Worm (Caenorhabditis elegans) whole organism, L2 larva: Measurements from ENCODE around the gene C03G5.14.
A peak's percentile ranks its signal among the peaks of the same experiment; 100 is the strongest.

Experiments
- C34F6.9 ChIP-seq: fragments of 150-350 bp; optimal IDR thresholded peaks from 2 replicates; lab custom pipeline; 2014; ENCODE audit warnings: missing biosample characterization, missing genetic modification characterization
- F13H6.1 ChIP-seq: sonication (generic microtip); optimal IDR thresholded peaks from 2 replicates; lab custom pipeline; 2016; ENCODE audit warnings: missing genetic modification characterization, missing compliant biosample characterization
- R02D3.7 ChIP-seq: fragments of 150-350 bp; optimal IDR thresholded peaks from 2 replicates; lab custom pipeline; 2014; ENCODE audit warnings: missing biosample characterization, missing genetic modification characterization
- Y55F3AM.14 ChIP-seq: fragments of 200-800 bp; sonication (Bioruptor generic); optimal IDR thresholded peaks from 2 replicates; lab custom pipeline; 2018; ENCODE audit warnings: mild to moderate bottlenecking, missing genetic modification characterization, missing compliant biosample characterization
- ZK546.5 ChIP-seq: sonication (generic microtip); optimal IDR thresholded peaks from 2 replicates; lab custom pipeline; 2017; ENCODE audit warnings: missing biosample characterization, missing genetic modification characterization
- alr-1 ChIP-seq: fragments of 150-350 bp; optimal IDR thresholded peaks from 2 replicates; lab custom pipeline; 2014; ENCODE audit warnings: missing biosample characterization, missing genetic modification characterization
- aly-2 ChIP-seq: fragments of 150-350 bp; optimal IDR thresholded peaks from 2 replicates; lab custom pipeline; 2014; ENCODE audit warnings: missing biosample characterization, missing genetic modification characterization
- ama-1 ChIP-seq: fragments of 150-350 bp; optimal IDR thresholded peaks from 2 replicates; lab custom pipeline; 2018; ENCODE audit warnings: inconsistent platforms
- blmp-1 ChIP-seq: sonication (generic microtip); optimal IDR thresholded peaks from 2 replicates; lab custom pipeline; 2017; ENCODE audit warnings: missing genetic modification characterization, mild to moderate bottlenecking, missing compliant biosample characterization, antibody characterized with exemption, moderate library complexity; ENCODE audit not compliant: insufficient read depth
- ceh-16 ChIP-seq: fragments of 150-350 bp; optimal IDR thresholded peaks from 2 replicates; lab custom pipeline; 2014; ENCODE audit warnings: missing biosample characterization, missing genetic modification characterization
- ceh-82 ChIP-seq: fragments of 150-350 bp; optimal IDR thresholded peaks from 2 replicates; lab custom pipeline; 2014; ENCODE audit warnings: missing biosample characterization, missing genetic modification characterization
- crh-2 ChIP-seq: sonication (generic microtip); optimal IDR thresholded peaks from 2 replicates; lab custom pipeline; 2017; ENCODE audit warnings: missing biosample characterization, missing genetic modification characterization
- dmd-4 ChIP-seq: sonication (generic microtip); optimal IDR thresholded peaks from 2 replicates; lab custom pipeline; 2017; ENCODE audit warnings: missing biosample characterization, missing genetic modification characterization
- egl-27 ChIP-seq: sonication (generic microtip); optimal IDR thresholded peaks from 3 replicates; lab custom pipeline; 2017; ENCODE audit warnings: missing biosample characterization, missing genetic modification reagents, missing genetic modification characterization
- elt-1 ChIP-seq: fragments of 150-350 bp; optimal IDR thresholded peaks from 2 replicates; lab custom pipeline; 2014; ENCODE audit warnings: missing biosample characterization, missing genetic modification characterization
- elt-3 ChIP-seq: sonication (generic microtip); optimal IDR thresholded peaks from 2 replicates; lab custom pipeline; 2017; ENCODE audit warnings: missing biosample characterization, missing genetic modification characterization
- fos-1 ChIP-seq: fragments of 150-350 bp; optimal IDR thresholded peaks from 2 replicates; lab custom pipeline; 2014; ENCODE audit warnings: missing biosample characterization, missing genetic modification characterization
- gmeb-1 ChIP-seq: fragments of 150-350 bp; optimal IDR thresholded peaks from 2 replicates; lab custom pipeline; 2014; ENCODE audit warnings: missing biosample characterization, missing genetic modification characterization
- lin-11 ChIP-seq: fragments of 150-350 bp; sonication (generic microtip); optimal IDR thresholded peaks from 2 replicates; lab custom pipeline; 2014; ENCODE audit warnings: missing biosample characterization, missing genetic modification characterization, inconsistent platforms, mixed read lengths
- lin-13 ChIP-seq: fragments of 150-350 bp; optimal IDR thresholded peaks from 2 replicates; lab custom pipeline; 2014; ENCODE audit warnings: missing biosample characterization, missing genetic modification reagents, missing genetic modification characterization
- lin-39 ChIP-seq: fragments of 150-350 bp; optimal IDR thresholded peaks from 2 replicates; lab custom pipeline; 2014; ENCODE audit warnings: missing biosample characterization, missing genetic modification reagents, missing genetic modification characterization
- lsy-2 ChIP-seq, 2 experiments: fragments of 150-350 bp in 1 of 2; sonication (generic microtip) in 1 of 2; optimal IDR thresholded peaks; 2 replicates each; lab custom pipeline; 2014 to 2017; ENCODE audit warnings: missing biosample characterization in 2 of 2, missing genetic modification characterization in 2 of 2
- mab-5 ChIP-seq: fragments of 150-350 bp; optimal IDR thresholded peaks from 2 replicates; lab custom pipeline; 2014; ENCODE audit warnings: missing biosample characterization, missing genetic modification characterization
- mbf-1 ChIP-seq: sonication (generic microtip); optimal IDR thresholded peaks from 2 replicates; lab custom pipeline; 2017; ENCODE audit warnings: missing biosample characterization, missing genetic modification characterization
- mdl-1 ChIP-seq, 2 experiments: fragments of 150-350 bp in 1 of 2; sonication (generic microtip) in 1 of 2; optimal IDR thresholded peaks; 2 replicates each; lab custom pipeline; 2017; ENCODE audit warnings: missing biosample characterization in 2 of 2, missing genetic modification characterization in 2 of 2
- nhr-10 ChIP-seq: sonication (generic microtip); optimal IDR thresholded peaks from 2 replicates; lab custom pipeline; 2017; ENCODE audit warnings: missing biosample characterization, missing genetic modification characterization
- nhr-11 ChIP-seq: fragments of 150-350 bp; optimal IDR thresholded peaks from 2 replicates; lab custom pipeline; 2014; ENCODE audit warnings: missing biosample characterization, missing genetic modification characterization
- nhr-12 ChIP-seq: fragments of 150-350 bp; optimal IDR thresholded peaks from 2 replicates; lab custom pipeline; 2014; ENCODE audit warnings: missing biosample characterization, missing genetic modification characterization
- nhr-129 ChIP-seq: fragments of 150-350 bp; optimal IDR thresholded peaks from 2 replicates; lab custom pipeline; 2014; ENCODE audit warnings: missing biosample characterization, missing genetic modification characterization
- nhr-21 ChIP-seq: fragments of 150-350 bp; optimal IDR thresholded peaks from 2 replicates; lab custom pipeline; 2014; ENCODE audit warnings: missing biosample characterization, missing genetic modification characterization
- nhr-23 ChIP-seq: fragments of 150-350 bp; optimal IDR thresholded peaks from 2 replicates; lab custom pipeline; 2014; ENCODE audit warnings: missing biosample characterization, missing genetic modification reagents, missing genetic modification characterization
- nhr-237 ChIP-seq: fragments of 150-350 bp; optimal IDR thresholded peaks from 2 replicates; lab custom pipeline; 2014; ENCODE audit warnings: missing biosample characterization, missing genetic modification characterization
- nhr-25 ChIP-seq: fragments of 150-350 bp; sonication (generic microtip); optimal IDR thresholded peaks from 3 replicates; lab custom pipeline; 2014; ENCODE audit warnings: missing biosample characterization, missing genetic modification characterization
- nhr-6 ChIP-seq: fragments of 150-350 bp; optimal IDR thresholded peaks from 2 replicates; lab custom pipeline; 2014; ENCODE audit warnings: missing biosample characterization, missing genetic modification characterization
- nhr-77 ChIP-seq: fragments of 150-350 bp; optimal IDR thresholded peaks from 2 replicates; lab custom pipeline; 2014; ENCODE audit warnings: missing biosample characterization, missing genetic modification characterization
- peb-1 ChIP-seq: fragments of 150-350 bp; optimal IDR thresholded peaks from 2 replicates; lab custom pipeline; 2014; ENCODE audit warnings: missing biosample characterization, missing genetic modification characterization
- sem-4 ChIP-seq: fragments of 150-350 bp; optimal IDR thresholded peaks from 2 replicates; lab custom pipeline; 2014; ENCODE audit warnings: missing biosample characterization, missing genetic modification reagents, missing genetic modification characterization
- skn-1 ChIP-seq: sonication (generic microtip); optimal IDR thresholded peaks from 2 replicates; lab custom pipeline; 2017; ENCODE audit warnings: missing biosample characterization, missing genetic modification characterization
- sma-3 ChIP-seq: sonication (generic microtip); optimal IDR thresholded peaks from 2 replicates; lab custom pipeline; 2016; ENCODE audit warnings: missing genetic modification reagents, missing genetic modification characterization, missing compliant biosample characterization
- sma-9 ChIP-seq, 2 experiments: fragments of 150-350 bp in 1 of 2; sonication (generic microtip) in 1 of 2; optimal IDR thresholded peaks; 2 replicates each; lab custom pipeline; 2014 to 2016; ENCODE audit warnings: missing genetic modification characterization in 2 of 2, mild to moderate bottlenecking in 1 of 2, missing biosample characterization in 1 of 2, missing compliant biosample characterization in 1 of 2, missing genetic modification reagents in 1 of 2, moderate library complexity in 1 of 2
- snpc-4 ChIP-seq: fragments of 150-350 bp; optimal IDR thresholded peaks from 2 replicates; lab custom pipeline; 2014; ENCODE audit warnings: missing biosample characterization, missing genetic modification characterization
- unc-39 ChIP-seq: fragments of 150-350 bp; optimal IDR thresholded peaks from 2 replicates; lab custom pipeline; 2014; ENCODE audit warnings: missing biosample characterization, missing genetic modification characterization
- unc-55 ChIP-seq: fragments of 150-350 bp; sonication (generic microtip); optimal IDR thresholded peaks from 3 replicates; lab custom pipeline; 2014; ENCODE audit warnings: missing biosample characterization, missing genetic modification reagents, missing genetic modification characterization
- unc-62 ChIP-seq: fragments of 150-350 bp; optimal IDR thresholded peaks from 2 replicates; lab custom pipeline; 2014; ENCODE audit warnings: missing biosample characterization, missing genetic modification reagents, missing genetic modification characterization
- zag-1 ChIP-seq: fragments of 150-350 bp; optimal IDR thresholded peaks from 2 replicates; lab custom pipeline; 2014; ENCODE audit warnings: missing biosample characterization, missing genetic modification characterization
- ztf-1 ChIP-seq: fragments of 200-800 bp; sonication (Bioruptor generic); conservative IDR thresholded peaks from 2 replicates; pipeline ENCODE4 v1.3.6; 2022; ENCODE audit warnings: missing genetic modification characterization, missing compliant biosample characterization
- ztf-11 ChIP-seq: sonication (generic microtip); optimal IDR thresholded peaks from 2 replicates; lab custom pipeline; 2017; ENCODE audit warnings: missing biosample characterization, missing genetic modification characterization
- ztf-4 ChIP-seq: fragments of 150-350 bp; optimal IDR thresholded peaks from 2 replicates; lab custom pipeline; 2014; ENCODE audit warnings: missing biosample characterization, missing genetic modification characterization

The C03G5.14 gene

DNA sequence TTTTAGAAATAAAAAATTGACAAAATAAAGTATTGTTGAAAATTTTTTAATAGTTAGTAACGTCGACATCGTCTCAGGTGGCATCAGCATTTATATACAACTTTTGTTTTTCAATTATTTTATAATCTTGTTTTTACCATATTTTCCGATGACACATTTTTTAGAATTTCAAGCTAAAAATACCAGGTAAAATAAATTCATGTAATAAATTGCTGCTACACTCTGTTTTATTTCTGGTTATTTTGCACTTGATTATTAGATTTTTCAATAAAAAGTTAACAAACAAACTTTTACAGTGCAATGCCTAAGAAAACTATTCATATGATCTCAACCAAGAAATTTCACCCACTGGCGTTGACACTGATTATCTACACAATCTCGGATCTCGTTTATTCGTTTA lies at the start of gene C03G5.14:
C03G5.14 (plus strand) TSS at position 301 of the 400 bp plus-strand sequence.
- TF ChIP-seq ZK546.5 (tag; lab: Kevin White, UChicago) (no peak), nhr-23 (tag; lab: Kevin White, UChicago) (no peak), ama-1 (lab: Kevin White, UChicago) (no peak)
- TF ChIP-seq, all 48 proteins: peak for 0

DNA sequence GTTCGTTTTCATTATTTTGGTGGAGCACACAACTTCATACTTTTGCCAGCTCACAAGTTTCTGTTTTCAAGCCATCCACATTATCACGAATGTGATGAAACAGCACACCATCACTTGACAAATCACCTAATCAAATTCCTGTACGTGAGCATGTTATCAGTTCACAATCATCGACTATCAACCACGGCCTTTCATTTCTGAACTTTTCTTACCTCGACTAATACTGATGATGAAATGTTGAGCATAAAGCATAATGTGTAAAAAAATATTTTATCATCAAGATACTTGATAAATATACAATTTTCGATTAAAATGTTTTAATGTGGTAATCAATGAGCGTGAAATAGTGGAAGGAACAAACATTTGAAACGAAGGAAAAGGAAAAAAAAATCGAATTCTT lies 48.2 kb upstream of the C03G5.14 start:
- TF ChIP-seq nhr-21: peak; percentile 40
- no peak for TF ChIP-seq nhr-237 (tag; lab: Kevin White, UChicago)
- TF ChIP-seq lin-11 (tag; lab: Kevin White, UChicago): no peak
- no peak for TF ChIP-seq ceh-16
- no peak for TF ChIP-seq unc-62
- peak in 1 of 2 experiments; percentile 17 for TF ChIP-seq mdl-1 (tag; optimal IDR thresholded peaks at IDR 0.05; lab: Kevin White, UChicago)
- no peak for TF ChIP-seq alr-1 (tag; lab: Kevin White, UChicago)
- TF ChIP-seq elt-3 (tag; lab: Kevin White, UChicago): no peak
- no peak for TF ChIP-seq lin-39 (tag; lab: Kevin White, UChicago)
- no peak for TF ChIP-seq Y55F3AM.14 (GFP tag; lab: Kevin White, UChicago)
- TF ChIP-seq skn-1 (tag; lab: Kevin White, UChicago): peak; percentile 31
- no peak for TF ChIP-seq ztf-4 (tag; lab: Kevin White, UChicago)
- TF ChIP-seq aly-2: no peak
- TF ChIP-seq egl-27: peak; percentile 56
- no peak for TF ChIP-seq ztf-11 (tag; lab: Kevin White, UChicago)
- TF ChIP-seq sem-4 (tag; lab: Kevin White, UChicago): no peak
- TF ChIP-seq nhr-129 (tag; lab: Kevin White, UChicago): peak; percentile 69
- no peak for TF ChIP-seq unc-39 (tag; lab: Kevin White, UChicago)
- peak; percentile 91 for TF ChIP-seq fos-1 (tag; lab: Kevin White, UChicago)
- no peak for TF ChIP-seq zag-1 (tag; lab: Kevin White, UChicago)
- no peak for TF ChIP-seq nhr-11 (tag; lab: Kevin White, UChicago)
- no peak for TF ChIP-seq ZK546.5 (tag; lab: Kevin White, UChicago)
- no peak for TF ChIP-seq snpc-4
- peak; percentile 42 for TF ChIP-seq gmeb-1 (tag; lab: Kevin White, UChicago)
- TF ChIP-seq nhr-25 (tag; lab: Kevin White, UChicago): no peak
- TF ChIP-seq dmd-4 (tag; lab: Kevin White, UChicago): no peak
- no peak for TF ChIP-seq nhr-77 (tag; lab: Kevin White, UChicago)
- TF ChIP-seq nhr-6: no peak
- no peak for TF ChIP-seq C34F6.9 (tag; lab: Kevin White, UChicago)
- TF ChIP-seq sma-3: peak; percentile 53
- no peak for TF ChIP-seq blmp-1 (tag; lab: Kevin White, UChicago)
- no peak for TF ChIP-seq R02D3.7
- TF ChIP-seq sma-9 (GFP tag; optimal IDR thresholded peaks at IDR 0.05; lab: Kevin White, UChicago): peak; percentile 94
- TF ChIP-seq sma-9 (tag; optimal IDR thresholded peaks at IDR 0.05; lab: Kevin White, UChicago): no peak
- no peak for TF ChIP-seq mab-5 (tag; lab: Kevin White, UChicago)
- no peak for TF ChIP-seq nhr-12
- TF ChIP-seq ama-1 (lab: Kevin White, UChicago): no peak
- TF ChIP-seq nhr-23 (tag; lab: Kevin White, UChicago): no peak
- TF ChIP-seq lin-13 (GFP tag; lab: Kevin White, UChicago): no peak
- peak; percentile 39 for TF ChIP-seq F13H6.1 (tag; lab: Kevin White, UChicago)
- no peak for TF ChIP-seq elt-1 (tag; lab: Kevin White, UChicago)
- no peak for TF ChIP-seq nhr-10 (tag; lab: Kevin White, UChicago)
- TF ChIP-seq ztf-1 (GFP tag; lab: Robert Waterston, UW): no peak
- TF ChIP-seq mbf-1 (tag; lab: Kevin White, UChicago): no peak
- TF ChIP-seq lsy-2 (tag; optimal IDR thresholded peaks at IDR 0.05; lab: Kevin White, UChicago): peak in 1 of 2 experiments; percentile 11
- TF ChIP-seq peb-1: no peak
- TF ChIP-seq ceh-82 (tag; lab: Kevin White, UChicago): no peak
- TF ChIP-seq crh-2 (tag; lab: Kevin White, UChicago): peak; percentile 83
- no peak for TF ChIP-seq unc-55 (GFP tag; lab: Kevin White, UChicago)
